Fruit fly (Drosophila melanogaster) whole organism, wandering third instar larva: ENCODE results near the gene CG3223.

Source experiments
- Abd-B ChIP-seq: fragments of >200 bp; optimal IDR thresholded peaks from 2 replicates; lab custom pipeline; 2017; ENCODE audit warnings: missing biosample characterization, missing genetic modification characterization
- CG32264 ChIP-seq: fragments of 200-800 bp; sonication (Bioruptor generic); optimal IDR thresholded peaks from 2 replicates; lab custom pipeline; 2016; ENCODE audit warnings: missing biosample characterization, missing genetic modification characterization
- CG9705 ChIP-seq: fragments of 200-800 bp; sonication (Bioruptor generic); optimal IDR thresholded peaks from 2 replicates; lab custom pipeline; 2018; ENCODE audit warnings: missing biosample characterization, mild to moderate bottlenecking, missing genetic modification characterization
- CrebA ChIP-seq: fragments of 200-800 bp; sonication (Bioruptor generic); optimal IDR thresholded peaks from 2 replicates; lab custom pipeline; 2016; ENCODE audit warnings: missing biosample characterization, mild to moderate bottlenecking, missing genetic modification characterization, borderline replicate concordance
- Dfd ChIP-seq: fragments of >200 bp; optimal IDR thresholded peaks from 2 replicates; lab custom pipeline; 2017; ENCODE audit warnings: missing biosample characterization, missing genetic modification characterization
- Dif ChIP-seq: fragments of 200-275, 200-300 bp; sonication (Bioruptor generic); optimal IDR thresholded peaks from 2 replicates; lab custom pipeline; 2018; ENCODE audit warnings: missing biosample characterization, missing genetic modification characterization; ENCODE audit not compliant: partially characterized antibody
- GATAd ChIP-seq: sonication (Bioruptor generic); optimal IDR thresholded peaks from 2 replicates; lab custom pipeline; 2016; ENCODE audit warnings: missing biosample characterization, missing genetic modification characterization
- HLH106 ChIP-seq: fragments of 200-800 bp; optimal IDR thresholded peaks from 3 replicates; lab custom pipeline; 2019; ENCODE audit warnings: missing biosample characterization, mild to moderate bottlenecking, missing genetic modification characterization, moderate library complexity
- Hnf4 ChIP-seq: fragments of 200-800 bp; sonication (Bioruptor generic); optimal IDR thresholded peaks from 2 replicates; lab custom pipeline; 2016; ENCODE audit warnings: missing biosample characterization, mild to moderate bottlenecking, missing genetic modification characterization
- Hr78 ChIP-seq: fragments of >200 bp; optimal IDR thresholded peaks from 2 replicates; lab custom pipeline; 2017; ENCODE audit warnings: missing biosample characterization, missing genetic modification characterization
- Hr83 ChIP-seq: fragments of 200-300 bp; sonication (Bioruptor generic); optimal IDR thresholded peaks from 2 replicates; lab custom pipeline; 2016; ENCODE audit warnings: missing biosample characterization, mild to moderate bottlenecking, missing genetic modification characterization, moderate library complexity; ENCODE audit not compliant: poor library complexity, severe bottlenecking
- Jra ChIP-seq: sonication (Bioruptor generic); optimal IDR thresholded peaks from 2 replicates; lab custom pipeline; 2016; ENCODE audit warnings: missing biosample characterization, missing genetic modification characterization
- Mio ChIP-seq: sonication (Bioruptor generic); optimal IDR thresholded peaks from 2 replicates; lab custom pipeline; 2016; ENCODE audit warnings: missing biosample characterization, missing genetic modification characterization
- Myc ChIP-seq: fragments of >200 bp; optimal IDR thresholded peaks from 2 replicates; lab custom pipeline; 2017
- N ChIP-seq: fragments of >200 bp; optimal IDR thresholded peaks from 2 replicates; lab custom pipeline; 2018; ENCODE audit warnings: missing biosample characterization, missing external identifiers, missing genetic modification characterization
- OdsH ChIP-seq: fragments of 200-800 bp; sonication (Bioruptor generic); optimal IDR thresholded peaks from 2 replicates; lab custom pipeline; 2016; ENCODE audit warnings: missing biosample characterization, mild to moderate bottlenecking, missing genetic modification characterization
- Rel ChIP-seq, 2 experiments: fragments of 200-800 bp; sonication (Bioruptor generic) in 1 of 2; optimal IDR thresholded peaks; 2 replicates in 1 of 2; 3 replicates in 1 of 2; lab custom pipeline; 2016 to 2019; ENCODE audit warnings: mild to moderate bottlenecking in 2 of 2, missing biosample characterization in 2 of 2, missing genetic modification characterization in 2 of 2, moderate library complexity in 1 of 2
- Sp1 ChIP-seq: fragments of 200-800 bp; sonication (Bioruptor generic); optimal IDR thresholded peaks from 3 replicates; lab custom pipeline; 2019; ENCODE audit warnings: missing biosample characterization, mild to moderate bottlenecking, missing genetic modification characterization, moderate library complexity
- Vsx2 ChIP-seq: fragments of 200-300, 225-300 bp; sonication (Bioruptor generic); optimal IDR thresholded peaks from 2 replicates; lab custom pipeline; 2018; ENCODE audit warnings: missing biosample characterization, missing genetic modification characterization; ENCODE audit not compliant: partially characterized antibody
- br ChIP-seq: fragments of 200-800 bp; sonication (Bioruptor generic); optimal IDR thresholded peaks from 2 replicates; lab custom pipeline; 2016; ENCODE audit warnings: missing biosample characterization, missing genetic modification characterization
- brk ChIP-seq: fragments of 200-800 bp; sonication (Bioruptor generic); optimal IDR thresholded peaks from 2 replicates; lab custom pipeline; 2016; ENCODE audit warnings: missing biosample characterization, mild to moderate bottlenecking, missing genetic modification characterization
- dl ChIP-seq, 2 experiments: fragments of 175-275, 200-275 bp in 1 of 2; fragments of 200-275 bp in 1 of 2; sonication (Bioruptor generic); optimal IDR thresholded peaks; lab custom pipeline; 2018; ENCODE audit warnings: mild to moderate bottlenecking in 2 of 2, missing biosample characterization in 2 of 2, missing genetic modification characterization in 2 of 2, moderate library complexity in 2 of 2; ENCODE audit not compliant: partially characterized antibody in 2 of 2, insufficient read depth in 1 of 2
- dmrt93B ChIP-seq: fragments of 200-800 bp; sonication (Bioruptor generic); optimal IDR thresholded peaks from 2 replicates; lab custom pipeline; 2018; ENCODE audit warnings: missing biosample characterization, mild to moderate bottlenecking, missing genetic modification characterization
- dsf ChIP-seq: sonication (Bioruptor generic); optimal IDR thresholded peaks from 2 replicates; lab custom pipeline; 2016; ENCODE audit warnings: missing biosample characterization, missing genetic modification characterization, borderline replicate concordance
- ey ChIP-seq: fragments of 200-800 bp; sonication (Bioruptor generic); optimal IDR thresholded peaks from 2 replicates; lab custom pipeline; 2016; ENCODE audit warnings: missing biosample characterization, missing genetic modification characterization
- foxo ChIP-seq, 2 experiments: fragments of 200-800 bp; sonication (Bioruptor generic); optimal IDR thresholded peaks; 2 replicates in 1 of 2; 3 replicates in 1 of 2; lab custom pipeline; 2016 to 2017; ENCODE audit warnings: missing biosample characterization in 2 of 2, missing genetic modification characterization in 2 of 2
- fru ChIP-seq: fragments of 200-800 bp; sonication (Bioruptor generic); optimal IDR thresholded peaks from 3 replicates; lab custom pipeline; 2016; ENCODE audit warnings: missing biosample characterization, mild to moderate bottlenecking, missing genetic modification characterization
- h ChIP-seq: fragments of 200-800 bp; sonication (Bioruptor generic); optimal IDR thresholded peaks from 3 replicates; lab custom pipeline; 2016; ENCODE audit warnings: missing biosample characterization, mild to moderate bottlenecking, missing genetic modification characterization
- jim ChIP-seq: fragments of 175-275, 200-325 bp; sonication (Bioruptor generic); optimal IDR thresholded peaks from 2 replicates; lab custom pipeline; 2016; ENCODE audit warnings: missing biosample characterization, mild to moderate bottlenecking, missing genetic modification characterization
- lola ChIP-seq: fragments of >200 bp; optimal IDR thresholded peaks from 2 replicates; lab custom pipeline; 2017; ENCODE audit warnings: missing biosample characterization, missing genetic modification characterization
- pan ChIP-seq: fragments of >200 bp; optimal IDR thresholded peaks from 2 replicates; lab custom pipeline; 2017
- psq ChIP-seq: fragments of 200-800 bp; sonication (Bioruptor generic); optimal IDR thresholded peaks from 3 replicates; lab custom pipeline; 2017; ENCODE audit warnings: missing biosample characterization, mild to moderate bottlenecking, missing genetic modification characterization, moderate library complexity
- rgr ChIP-seq: fragments of 200-800 bp; sonication (Bioruptor generic); optimal IDR thresholded peaks from 3 replicates; lab custom pipeline; 2016; ENCODE audit warnings: missing biosample characterization, mild to moderate bottlenecking, missing genetic modification characterization
- sage ChIP-seq: fragments of 200-800 bp; sonication (Bioruptor generic); optimal IDR thresholded peaks from 2 replicates; lab custom pipeline; 2016; ENCODE audit warnings: missing biosample characterization, mild to moderate bottlenecking, missing genetic modification characterization
- sv ChIP-seq: fragments of 200-800 bp; sonication (Bioruptor generic); optimal IDR thresholded peaks from 3 replicates; lab custom pipeline; 2016; ENCODE audit warnings: missing biosample characterization, missing genetic modification characterization
- tai ChIP-seq: sonication (Bioruptor generic); optimal IDR thresholded peaks from 2 replicates; lab custom pipeline; 2016; ENCODE audit warnings: missing biosample characterization, missing genetic modification characterization
- usp ChIP-seq: fragments of >200 bp; optimal IDR thresholded peaks from 2 replicates; lab custom pipeline; 2017; ENCODE audit warnings: missing biosample characterization, missing genetic modification characterization
- woc ChIP-seq: sonication (Bioruptor generic); optimal IDR thresholded peaks from 2 replicates; lab custom pipeline; 2016; ENCODE audit warnings: missing biosample characterization, mild to moderate bottlenecking, missing genetic modification characterization

The CG3223 gene

DNA sequence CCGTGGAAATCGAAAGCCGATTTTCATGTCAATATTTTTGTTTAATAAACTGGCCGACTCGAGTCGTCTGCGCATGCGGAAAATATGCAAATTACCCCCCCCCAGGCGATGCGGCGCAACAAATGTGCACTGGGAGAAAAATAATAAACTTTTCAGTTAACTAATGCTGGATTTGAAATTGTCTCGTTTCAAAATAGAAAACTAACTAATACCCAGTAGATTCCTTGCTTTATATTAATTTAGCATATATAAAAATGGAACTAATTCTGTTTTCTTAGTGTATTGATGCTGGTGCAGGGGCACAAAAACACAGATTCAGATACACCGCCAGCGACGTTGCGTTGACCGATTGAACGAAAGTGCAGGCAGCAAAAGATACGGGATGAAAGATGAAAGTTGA, 28.7 kb downstream of the CG3223 start:
- TF ChIP-seq Myc (lab: Kevin White, UChicago) (no peak), lola (GFP tag; lab: Kevin White, UChicago) (no peak), CG9705 (no peak), pan (no peak), jim (GFP tag; lab: Kevin White, UChicago) (no peak), dmrt93B (GFP tag; lab: Kevin White, UChicago) (no peak), ey (GFP tag; lab: Kevin White, UChicago) (no peak), sv (GFP tag; lab: Kevin White, UChicago) (no peak), Rel (GFP tag; optimal IDR thresholded peaks at IDR 0.05; lab: Kevin White, UChicago) (no peak), Rel (tag; optimal IDR thresholded peaks at IDR 0.05; lab: Kevin White, UChicago) (no peak), rgr (GFP tag; lab: Kevin White, UChicago) (peak; percentile 48), br (GFP tag; lab: Kevin White, UChicago) (peak; percentile 1), OdsH (GFP tag; lab: Kevin White, UChicago) (no peak), Dif (GFP tag; lab: Kevin White, UChicago) (no peak), psq (GFP tag; lab: Kevin White, UChicago) (no peak), CrebA (GFP tag; lab: Kevin White, UChicago) (no peak), Hnf4 (GFP tag; lab: Kevin White, UChicago) (peak; percentile 27), Mio (GFP tag; lab: Kevin White, UChicago) (no peak), fru (peak; percentile 46), tai (GFP tag; lab: Kevin White, UChicago) (no peak), Vsx2 (GFP tag; lab: Kevin White, UChicago) (no peak), Hr83 (GFP tag; lab: Kevin White, UChicago) (no peak), h (peak; percentile 23), HLH106 (tag; lab: Kevin White, UChicago) (peak; percentile 42), GATAd (GFP tag; lab: Kevin White, UChicago) (no peak), usp (GFP tag; lab: Kevin White, UChicago) (no peak), CG32264 (GFP tag; lab: Kevin White, UChicago) (no peak), Abd-B (GFP tag; lab: Kevin White, UChicago) (no peak), Hr78 (GFP tag; lab: Kevin White, UChicago) (no peak), sage (GFP tag; lab: Kevin White, UChicago) (no peak), dsf (no peak), brk (GFP tag; lab: Kevin White, UChicago) (no peak), woc (GFP tag; lab: Kevin White, UChicago) (no peak), Jra (no peak), Sp1 (GFP tag; lab: Kevin White, UChicago) (no peak), foxo (GFP tag; optimal IDR thresholded peaks at IDR 0.05; lab: Kevin White, UChicago) (peak in 1 of 2 experiments; percentile 53), N (GFP tag; lab: Kevin White, UChicago) (no peak), dl (GFP tag; optimal IDR thresholded peaks at IDR 0.05; lab: Kevin White, UChicago; ENCODE audit: insufficient read depth in 1 of 2, partially characterized antibody in 2 of 2) (no peak), Dfd (GFP tag; lab: Kevin White, UChicago) (no peak)

DNA sequence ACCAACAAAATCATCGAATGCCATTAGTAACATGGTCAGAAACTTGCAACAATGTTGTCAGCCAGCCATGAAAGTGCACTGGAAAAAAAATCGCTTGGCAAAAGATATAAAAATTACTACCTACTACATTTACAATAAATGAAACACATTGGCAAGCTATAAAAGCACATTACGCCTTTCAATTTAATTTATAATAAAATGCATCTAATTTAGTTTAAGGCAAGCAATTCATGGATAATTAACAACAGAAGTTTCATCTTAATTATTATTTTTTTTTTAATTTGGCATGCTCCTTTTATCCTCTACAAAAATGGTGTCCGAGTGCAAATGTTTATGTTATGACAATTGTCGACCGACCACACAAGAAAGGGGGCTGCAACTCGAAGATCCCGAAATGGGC, 29.7 kb downstream of the CG3223 start:
- TF ChIP-seq lola (GFP tag; lab: Kevin White, UChicago) (no peak), Dfd (GFP tag; lab: Kevin White, UChicago) (no peak), Myc (lab: Kevin White, UChicago) (no peak), Rel (GFP tag; optimal IDR thresholded peaks at IDR 0.05; lab: Kevin White, UChicago) (no peak), Rel (tag; optimal IDR thresholded peaks at IDR 0.05; lab: Kevin White, UChicago) (no peak)

DNA sequence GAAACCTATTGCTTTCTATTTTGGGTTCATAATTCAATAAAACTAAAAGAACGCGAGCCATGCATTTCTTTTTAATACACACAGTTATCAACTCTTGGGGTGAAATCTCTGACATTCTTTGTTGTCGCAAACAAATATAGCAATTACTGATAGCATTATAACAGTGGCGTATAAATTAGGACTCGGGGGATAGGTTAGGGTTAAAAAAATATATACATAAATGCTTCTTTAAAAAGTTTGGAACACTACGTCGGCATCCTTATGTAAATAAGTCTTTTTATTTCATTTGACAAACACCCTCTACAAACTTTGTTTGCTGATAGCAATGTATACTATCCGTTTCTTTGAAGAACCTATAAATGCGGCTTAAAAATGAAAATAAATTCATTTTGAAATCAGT, 31.6 kb downstream of the CG3223 start, which contains the start of gene CG43060:
TSS of gene CG43060 (plus strand) at position 382 of the 400 bp plus-strand sequence.
- TF ChIP-seq tai (GFP tag; lab: Kevin White, UChicago) (no peak), OdsH (GFP tag; lab: Kevin White, UChicago) (peak; percentile 10), foxo (GFP tag; optimal IDR thresholded peaks at IDR 0.05; lab: Kevin White, UChicago) (peak in 1 of 2 experiments; percentile 27), h (peak; percentile 11), Sp1 (GFP tag; lab: Kevin White, UChicago) (no peak), Vsx2 (GFP tag; lab: Kevin White, UChicago) (no peak), Mio (GFP tag; lab: Kevin White, UChicago) (no peak), ey (GFP tag; lab: Kevin White, UChicago) (peak; percentile 16), Hr83 (GFP tag; lab: Kevin White, UChicago) (no peak), Dfd (GFP tag; lab: Kevin White, UChicago) (no peak), psq (GFP tag; lab: Kevin White, UChicago) (no peak), rgr (GFP tag; lab: Kevin White, UChicago) (peak; percentile 38), fru (peak; percentile 16), N (GFP tag; lab: Kevin White, UChicago) (no peak)
